Fruit fly (Drosophila melanogaster) whole organism, wandering third instar larva: Measurements from ENCODE around the gene sdk.

Source experiments
- Abd-B ChIP-seq: fragments of >200 bp; optimal IDR thresholded peaks from 2 replicates; lab custom pipeline; 2017; ENCODE audit warnings: missing biosample characterization, missing genetic modification characterization
- CG32264 ChIP-seq: fragments of 200-800 bp; sonication (Bioruptor generic); optimal IDR thresholded peaks from 2 replicates; lab custom pipeline; 2016; ENCODE audit warnings: missing biosample characterization, missing genetic modification characterization
- CG9705 ChIP-seq: fragments of 200-800 bp; sonication (Bioruptor generic); optimal IDR thresholded peaks from 2 replicates; lab custom pipeline; 2018; ENCODE audit warnings: missing biosample characterization, mild to moderate bottlenecking, missing genetic modification characterization
- CrebA ChIP-seq: fragments of 200-800 bp; sonication (Bioruptor generic); optimal IDR thresholded peaks from 2 replicates; lab custom pipeline; 2016; ENCODE audit warnings: missing biosample characterization, mild to moderate bottlenecking, missing genetic modification characterization, borderline replicate concordance
- Dfd ChIP-seq: fragments of >200 bp; optimal IDR thresholded peaks from 2 replicates; lab custom pipeline; 2017; ENCODE audit warnings: missing biosample characterization, missing genetic modification characterization
- Dif ChIP-seq: fragments of 200-275, 200-300 bp; sonication (Bioruptor generic); optimal IDR thresholded peaks from 2 replicates; lab custom pipeline; 2018; ENCODE audit warnings: missing biosample characterization, missing genetic modification characterization; ENCODE audit not compliant: partially characterized antibody
- GATAd ChIP-seq: sonication (Bioruptor generic); optimal IDR thresholded peaks from 2 replicates; lab custom pipeline; 2016; ENCODE audit warnings: missing biosample characterization, missing genetic modification characterization
- HLH106 ChIP-seq: fragments of 200-800 bp; optimal IDR thresholded peaks from 3 replicates; lab custom pipeline; 2019; ENCODE audit warnings: missing biosample characterization, mild to moderate bottlenecking, missing genetic modification characterization, moderate library complexity
- Hnf4 ChIP-seq: fragments of 200-800 bp; sonication (Bioruptor generic); optimal IDR thresholded peaks from 2 replicates; lab custom pipeline; 2016; ENCODE audit warnings: missing biosample characterization, mild to moderate bottlenecking, missing genetic modification characterization
- Hr78 ChIP-seq: fragments of >200 bp; optimal IDR thresholded peaks from 2 replicates; lab custom pipeline; 2017; ENCODE audit warnings: missing biosample characterization, missing genetic modification characterization
- Hr83 ChIP-seq: fragments of 200-300 bp; sonication (Bioruptor generic); optimal IDR thresholded peaks from 2 replicates; lab custom pipeline; 2016; ENCODE audit warnings: missing biosample characterization, mild to moderate bottlenecking, missing genetic modification characterization, moderate library complexity; ENCODE audit not compliant: poor library complexity, severe bottlenecking
- Jra ChIP-seq: sonication (Bioruptor generic); optimal IDR thresholded peaks from 2 replicates; lab custom pipeline; 2016; ENCODE audit warnings: missing biosample characterization, missing genetic modification characterization
- Mio ChIP-seq: sonication (Bioruptor generic); optimal IDR thresholded peaks from 2 replicates; lab custom pipeline; 2016; ENCODE audit warnings: missing biosample characterization, missing genetic modification characterization
- Myc ChIP-seq: fragments of >200 bp; optimal IDR thresholded peaks from 2 replicates; lab custom pipeline; 2017
- N ChIP-seq: fragments of >200 bp; optimal IDR thresholded peaks from 2 replicates; lab custom pipeline; 2018; ENCODE audit warnings: missing biosample characterization, missing external identifiers, missing genetic modification characterization
- OdsH ChIP-seq: fragments of 200-800 bp; sonication (Bioruptor generic); optimal IDR thresholded peaks from 2 replicates; lab custom pipeline; 2016; ENCODE audit warnings: missing biosample characterization, mild to moderate bottlenecking, missing genetic modification characterization
- Rel ChIP-seq, 2 experiments: fragments of 200-800 bp; sonication (Bioruptor generic) in 1 of 2; optimal IDR thresholded peaks; 2 replicates in 1 of 2; 3 replicates in 1 of 2; lab custom pipeline; 2016 to 2019; ENCODE audit warnings: mild to moderate bottlenecking in 2 of 2, missing biosample characterization in 2 of 2, missing genetic modification characterization in 2 of 2, moderate library complexity in 1 of 2
- Sp1 ChIP-seq: fragments of 200-800 bp; sonication (Bioruptor generic); optimal IDR thresholded peaks from 3 replicates; lab custom pipeline; 2019; ENCODE audit warnings: missing biosample characterization, mild to moderate bottlenecking, missing genetic modification characterization, moderate library complexity
- Vsx2 ChIP-seq: fragments of 200-300, 225-300 bp; sonication (Bioruptor generic); optimal IDR thresholded peaks from 2 replicates; lab custom pipeline; 2018; ENCODE audit warnings: missing biosample characterization, missing genetic modification characterization; ENCODE audit not compliant: partially characterized antibody
- br ChIP-seq: fragments of 200-800 bp; sonication (Bioruptor generic); optimal IDR thresholded peaks from 2 replicates; lab custom pipeline; 2016; ENCODE audit warnings: missing biosample characterization, missing genetic modification characterization
- brk ChIP-seq: fragments of 200-800 bp; sonication (Bioruptor generic); optimal IDR thresholded peaks from 2 replicates; lab custom pipeline; 2016; ENCODE audit warnings: missing biosample characterization, mild to moderate bottlenecking, missing genetic modification characterization
- dl ChIP-seq, 2 experiments: fragments of 175-275, 200-275 bp in 1 of 2; fragments of 200-275 bp in 1 of 2; sonication (Bioruptor generic); optimal IDR thresholded peaks; lab custom pipeline; 2018; ENCODE audit warnings: mild to moderate bottlenecking in 2 of 2, missing biosample characterization in 2 of 2, missing genetic modification characterization in 2 of 2, moderate library complexity in 2 of 2; ENCODE audit not compliant: partially characterized antibody in 2 of 2, insufficient read depth in 1 of 2
- dmrt93B ChIP-seq: fragments of 200-800 bp; sonication (Bioruptor generic); optimal IDR thresholded peaks from 2 replicates; lab custom pipeline; 2018; ENCODE audit warnings: missing biosample characterization, mild to moderate bottlenecking, missing genetic modification characterization
- dsf ChIP-seq: sonication (Bioruptor generic); optimal IDR thresholded peaks from 2 replicates; lab custom pipeline; 2016; ENCODE audit warnings: missing biosample characterization, missing genetic modification characterization, borderline replicate concordance
- ey ChIP-seq: fragments of 200-800 bp; sonication (Bioruptor generic); optimal IDR thresholded peaks from 2 replicates; lab custom pipeline; 2016; ENCODE audit warnings: missing biosample characterization, missing genetic modification characterization
- foxo ChIP-seq, 2 experiments: fragments of 200-800 bp; sonication (Bioruptor generic); optimal IDR thresholded peaks; 2 replicates in 1 of 2; 3 replicates in 1 of 2; lab custom pipeline; 2016 to 2017; ENCODE audit warnings: missing biosample characterization in 2 of 2, missing genetic modification characterization in 2 of 2
- fru ChIP-seq: fragments of 200-800 bp; sonication (Bioruptor generic); optimal IDR thresholded peaks from 3 replicates; lab custom pipeline; 2016; ENCODE audit warnings: missing biosample characterization, mild to moderate bottlenecking, missing genetic modification characterization
- h ChIP-seq: fragments of 200-800 bp; sonication (Bioruptor generic); optimal IDR thresholded peaks from 3 replicates; lab custom pipeline; 2016; ENCODE audit warnings: missing biosample characterization, mild to moderate bottlenecking, missing genetic modification characterization
- jim ChIP-seq: fragments of 175-275, 200-325 bp; sonication (Bioruptor generic); optimal IDR thresholded peaks from 2 replicates; lab custom pipeline; 2016; ENCODE audit warnings: missing biosample characterization, mild to moderate bottlenecking, missing genetic modification characterization
- lola ChIP-seq: fragments of >200 bp; optimal IDR thresholded peaks from 2 replicates; lab custom pipeline; 2017; ENCODE audit warnings: missing biosample characterization, missing genetic modification characterization
- pan ChIP-seq: fragments of >200 bp; optimal IDR thresholded peaks from 2 replicates; lab custom pipeline; 2017
- psq ChIP-seq: fragments of 200-800 bp; sonication (Bioruptor generic); optimal IDR thresholded peaks from 3 replicates; lab custom pipeline; 2017; ENCODE audit warnings: missing biosample characterization, mild to moderate bottlenecking, missing genetic modification characterization, moderate library complexity
- rgr ChIP-seq: fragments of 200-800 bp; sonication (Bioruptor generic); optimal IDR thresholded peaks from 3 replicates; lab custom pipeline; 2016; ENCODE audit warnings: missing biosample characterization, mild to moderate bottlenecking, missing genetic modification characterization
- sage ChIP-seq: fragments of 200-800 bp; sonication (Bioruptor generic); optimal IDR thresholded peaks from 2 replicates; lab custom pipeline; 2016; ENCODE audit warnings: missing biosample characterization, mild to moderate bottlenecking, missing genetic modification characterization
- sv ChIP-seq: fragments of 200-800 bp; sonication (Bioruptor generic); optimal IDR thresholded peaks from 3 replicates; lab custom pipeline; 2016; ENCODE audit warnings: missing biosample characterization, missing genetic modification characterization
- tai ChIP-seq: sonication (Bioruptor generic); optimal IDR thresholded peaks from 2 replicates; lab custom pipeline; 2016; ENCODE audit warnings: missing biosample characterization, missing genetic modification characterization
- usp ChIP-seq: fragments of >200 bp; optimal IDR thresholded peaks from 2 replicates; lab custom pipeline; 2017; ENCODE audit warnings: missing biosample characterization, missing genetic modification characterization
- woc ChIP-seq: sonication (Bioruptor generic); optimal IDR thresholded peaks from 2 replicates; lab custom pipeline; 2016; ENCODE audit warnings: missing biosample characterization, mild to moderate bottlenecking, missing genetic modification characterization

sdk gene

DNA sequence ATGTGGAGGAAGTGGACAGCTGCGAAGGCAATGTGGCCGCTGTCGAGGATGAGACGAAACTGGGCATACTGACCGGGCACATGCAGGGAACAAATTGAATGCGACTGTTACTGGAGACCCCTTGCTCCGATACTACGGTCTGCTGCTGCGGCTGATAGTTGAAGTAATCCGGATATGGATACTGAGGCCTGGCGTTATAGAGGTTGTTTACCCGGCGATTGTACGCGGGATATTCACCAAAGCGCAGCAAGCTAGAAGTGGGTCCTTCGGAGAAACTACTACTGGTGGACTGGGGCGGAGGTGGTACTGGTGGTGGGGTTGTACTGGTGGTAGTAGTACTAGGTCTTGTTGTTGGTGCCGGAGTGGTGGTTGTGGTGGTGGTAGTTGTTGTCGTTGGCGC, 63.4 kb downstream of the sdk start, which contains the start of gene CG5254:
Gene CG5254 (plus strand): TSS at position 301 of the 400 bp plus-strand sequence.
- TF ChIP-seq dl (GFP tag; optimal IDR thresholded peaks at IDR 0.05; lab: Kevin White, UChicago; ENCODE audit: insufficient read depth in 1 of 2, partially characterized antibody in 2 of 2) (no peak), tai (GFP tag; lab: Kevin White, UChicago) (no peak), Jra (no peak), Myc (no peak), lola (no peak), Dfd (GFP tag; lab: Kevin White, UChicago) (no peak)

DNA sequence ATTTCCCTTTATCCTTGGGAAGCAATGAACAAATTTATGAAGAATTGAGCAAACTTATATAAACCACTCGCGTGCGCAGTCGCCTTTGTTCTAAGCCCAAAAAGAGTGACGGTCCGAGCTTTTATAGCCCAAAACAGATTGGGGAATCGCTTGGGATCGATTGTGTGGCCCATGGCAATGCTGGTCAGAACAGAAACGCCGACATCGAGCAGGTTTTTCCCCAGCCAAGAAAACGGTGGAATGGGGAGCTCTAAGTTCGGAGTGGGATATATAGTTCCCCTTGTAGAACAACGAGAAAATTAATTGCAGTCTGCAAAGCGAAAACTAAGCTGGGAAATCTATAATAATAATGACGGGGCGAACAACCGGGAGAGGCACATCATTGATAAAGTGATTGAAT, 64.6 kb downstream of the sdk start, which contains the start of gene CG13362:
Gene CG13362 (minus strand): TSS at position 101 of the 400 bp plus-strand sequence.
- TF ChIP-seq dmrt93B (GFP tag; lab: Kevin White, UChicago) = no peak
- no peak for TF ChIP-seq Vsx2 (GFP tag; lab: Kevin White, UChicago)

DNA sequence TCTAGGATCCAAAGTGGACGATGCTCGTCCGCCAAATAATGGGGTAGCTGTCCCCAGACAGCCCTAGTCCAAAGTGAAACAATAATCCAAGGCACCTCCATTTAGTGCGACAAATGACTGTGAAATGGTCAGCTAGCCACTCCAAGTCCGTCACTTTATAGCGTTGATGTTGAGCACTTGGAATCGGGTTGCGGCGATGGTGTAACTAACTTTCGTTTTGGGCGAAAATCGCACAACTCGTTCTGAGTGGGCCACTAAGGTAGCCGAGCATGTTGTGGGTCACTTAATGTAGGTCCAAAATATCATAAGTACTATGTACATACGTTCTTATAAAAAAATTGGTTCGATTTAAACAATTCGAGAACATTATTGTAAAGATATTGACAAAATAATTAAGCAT, 66.9 kb downstream of the sdk start, which contains the start of gene CG13361:
Gene CG13361 (minus strand): TSS at position 101 of the 400 bp plus-strand sequence.
- no peak for TF ChIP-seq CG32264 (GFP tag; lab: Kevin White, UChicago)
- no peak for TF ChIP-seq h (GFP tag; lab: Kevin White, UChicago)
- no peak for TF ChIP-seq Mio (GFP tag; lab: Kevin White, UChicago)
- no peak for TF ChIP-seq CrebA (GFP tag; lab: Kevin White, UChicago)
- no peak for TF ChIP-seq dsf (GFP tag; lab: Kevin White, UChicago)
- TF ChIP-seq GATAd = no peak
- no peak for TF ChIP-seq CG9705
- TF ChIP-seq Jra = no peak
- no peak for TF ChIP-seq woc (GFP tag; lab: Kevin White, UChicago)
- TF ChIP-seq foxo (GFP tag; optimal IDR thresholded peaks at IDR 0.05; lab: Kevin White, UChicago) = no peak
- no peak for TF ChIP-seq Hnf4 (GFP tag; lab: Kevin White, UChicago)
- no peak for TF ChIP-seq tai (GFP tag; lab: Kevin White, UChicago)
- no peak for TF ChIP-seq Sp1

DNA sequence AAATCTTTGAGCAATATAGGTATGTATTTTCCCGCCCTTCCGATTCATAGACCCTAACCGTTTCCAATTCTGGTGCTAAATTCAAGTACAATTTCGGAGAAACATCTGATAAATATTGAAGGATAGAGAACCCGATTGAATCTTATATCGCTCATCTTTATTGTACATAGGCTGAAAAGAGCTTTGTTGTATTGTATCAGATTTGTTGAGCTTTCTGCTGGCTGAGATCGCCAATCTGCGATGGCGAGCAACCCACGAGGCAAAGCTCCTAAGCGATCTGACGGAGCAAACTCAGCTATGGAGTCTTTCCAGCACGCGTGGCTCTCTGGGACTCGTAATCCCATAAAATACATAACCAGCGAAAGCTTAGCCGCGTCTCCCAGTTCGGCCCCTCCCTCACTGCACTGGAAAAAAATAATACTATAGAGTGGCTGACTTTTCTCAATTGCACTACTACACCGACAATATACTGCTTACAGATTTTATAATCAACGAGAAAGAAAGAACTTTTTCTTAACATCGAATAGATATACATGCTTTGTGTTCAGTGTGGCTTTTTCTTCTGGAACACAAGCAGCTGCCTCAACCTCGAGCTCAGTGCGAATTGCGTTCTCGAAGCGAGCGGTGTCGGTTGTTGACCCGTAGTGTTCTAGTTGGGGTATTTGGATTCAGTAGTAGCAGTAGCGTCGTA, 69.2 kb downstream of the sdk start:
- TF ChIP-seq sv (GFP tag; lab: Kevin White, UChicago) (peak; percentile 82), fru (peak; percentile 90), ey (GFP tag; lab: Kevin White, UChicago) (peak; percentile 90), psq (GFP tag; lab: Kevin White, UChicago) (peak; percentile 71), Jra (peak; percentile 59), Sp1 (peak; percentile 76), N (GFP tag; lab: Kevin White, UChicago) (no peak), dsf (GFP tag; lab: Kevin White, UChicago) (no peak), Abd-B (GFP tag; lab: Kevin White, UChicago) (no peak), brk (GFP tag; lab: Kevin White, UChicago) (no peak), Hr83 (peak; percentile 44), woc (GFP tag; lab: Kevin White, UChicago) (peak; percentile 66), HLH106 (tag; lab: Kevin White, UChicago) (peak; percentile 80), usp (GFP tag; lab: Kevin White, UChicago) (no peak), Hnf4 (GFP tag; lab: Kevin White, UChicago) (peak; percentile 86), br (GFP tag; lab: Kevin White, UChicago) (peak; percentile 89), jim (GFP tag; lab: Kevin White, UChicago) (no peak), lola (no peak), tai (GFP tag; lab: Kevin White, UChicago) (no peak), dl (GFP tag; optimal IDR thresholded peaks at IDR 0.05; lab: Kevin White, UChicago; ENCODE audit: insufficient read depth in 1 of 2, partially characterized antibody in 2 of 2) (no peak), Rel (GFP tag; optimal IDR thresholded peaks at IDR 0.05; lab: Kevin White, UChicago) (peak; percentile 58), Rel (tag; optimal IDR thresholded peaks at IDR 0.05; lab: Kevin White, UChicago) (peak; percentile 54), Dif (GFP tag; lab: Kevin White, UChicago) (no peak), h (GFP tag; lab: Kevin White, UChicago) (peak; percentile 94), dmrt93B (GFP tag; lab: Kevin White, UChicago) (peak; percentile 66), pan (lab: Kevin White, UChicago) (no peak), GATAd (no peak), foxo (GFP tag; optimal IDR thresholded peaks at IDR 0.05; lab: Kevin White, UChicago) (peak; percentile 28 to 91), CG32264 (GFP tag; lab: Kevin White, UChicago) (peak; percentile 74), Myc (no peak), rgr (peak; percentile 92), CrebA (GFP tag; lab: Kevin White, UChicago) (no peak), CG9705 (no peak), Mio (GFP tag; lab: Kevin White, UChicago) (peak; percentile 67), Hr78 (GFP tag; lab: Kevin White, UChicago) (no peak), Vsx2 (GFP tag; lab: Kevin White, UChicago) (no peak), OdsH (GFP tag; lab: Kevin White, UChicago) (peak; percentile 87), Dfd (GFP tag; lab: Kevin White, UChicago) (no peak), sage (GFP tag; lab: Kevin White, UChicago) (peak; percentile 59)
